Worm (Caenorhabditis elegans) whole organism, L3 larva: ENCODE measurements around the gene srh-59.

Experiments used
- R02D3.7 ChIP-seq: fragments of 150-350 bp; optimal IDR thresholded peaks from 2 replicates; lab custom pipeline; 2014; ENCODE audit warnings: missing biosample characterization, missing genetic modification characterization
- ZK546.5 ChIP-seq: sonication (generic microtip); optimal IDR thresholded peaks from 2 replicates; lab custom pipeline; 2017; ENCODE audit warnings: missing biosample characterization, missing genetic modification characterization
- ama-1 ChIP-seq: fragments of 150-350 bp; optimal IDR thresholded peaks from 2 replicates; lab custom pipeline; 2018
- ceh-28 ChIP-seq: fragments of 150-350 bp; optimal IDR thresholded peaks from 2 replicates; lab custom pipeline; 2014; ENCODE audit warnings: missing biosample characterization, missing genetic modification reagents, missing genetic modification characterization
- ceh-82 ChIP-seq: fragments of 150-350 bp; optimal IDR thresholded peaks from 2 replicates; lab custom pipeline; 2014; ENCODE audit warnings: missing biosample characterization, missing genetic modification characterization
- ceh-9 ChIP-seq: sonication (generic microtip); optimal IDR thresholded peaks from 2 replicates; lab custom pipeline; 2018; ENCODE audit warnings: missing biosample characterization, missing genetic modification characterization
- daf-12 ChIP-seq: fragments of 150-350 bp; optimal IDR thresholded peaks from 2 replicates; lab custom pipeline; 2014; ENCODE audit warnings: missing biosample characterization, missing genetic modification reagents, missing genetic modification characterization
- egl-27 ChIP-seq: sonication (generic microtip); optimal IDR thresholded peaks from 4 replicates; lab custom pipeline; 2017; ENCODE audit warnings: missing biosample characterization, missing genetic modification reagents, missing genetic modification characterization
- egl-5 ChIP-seq: fragments of 150-350 bp; optimal IDR thresholded peaks from 2 replicates; lab custom pipeline; 2017; ENCODE audit warnings: missing biosample characterization, missing genetic modification reagents, missing genetic modification characterization, inconsistent platforms
- elt-1 ChIP-seq: fragments of 150-350 bp; optimal IDR thresholded peaks from 2 replicates; lab custom pipeline; 2014; ENCODE audit warnings: missing biosample characterization, missing genetic modification characterization
- fkh-10 ChIP-seq: sonication (generic microtip); optimal IDR thresholded peaks from 2 replicates; lab custom pipeline; 2017; ENCODE audit warnings: missing biosample characterization, missing genetic modification reagents, missing genetic modification characterization
- fkh-2 ChIP-seq: fragments of 150-350 bp; optimal IDR thresholded peaks from 2 replicates; lab custom pipeline; 2014; ENCODE audit warnings: missing biosample characterization, missing genetic modification reagents, missing genetic modification characterization
- fos-1 ChIP-seq: fragments of 150-350 bp; optimal IDR thresholded peaks from 2 replicates; lab custom pipeline; 2014; ENCODE audit warnings: missing biosample characterization, missing genetic modification characterization
- hmg-11 ChIP-seq: sonication (generic microtip); optimal IDR thresholded peaks from 2 replicates; lab custom pipeline; 2016; ENCODE audit warnings: missing genetic modification characterization, missing compliant biosample characterization
- lin-39 ChIP-seq: fragments of 150-350 bp; optimal IDR thresholded peaks from 2 replicates; lab custom pipeline; 2018; ENCODE audit warnings: missing biosample characterization, missing genetic modification reagents, missing genetic modification characterization
- lsy-12 ChIP-seq: sonication (generic microtip); optimal IDR thresholded peaks from 2 replicates; lab custom pipeline; 2016; ENCODE audit warnings: mild to moderate bottlenecking, missing genetic modification characterization, missing compliant biosample characterization
- mdl-1 ChIP-seq: fragments of 150-350 bp; optimal IDR thresholded peaks from 2 replicates; lab custom pipeline; 2014; ENCODE audit warnings: missing biosample characterization, missing genetic modification characterization
- nfya-1 ChIP-seq: sonication (generic microtip); optimal IDR thresholded peaks from 2 replicates; lab custom pipeline; 2017; ENCODE audit warnings: missing genetic modification characterization, mild to moderate bottlenecking, missing compliant biosample characterization, antibody characterized with exemption, moderate library complexity; ENCODE audit not compliant: insufficient read depth
- nhr-11 ChIP-seq: fragments of 150-350 bp; optimal IDR thresholded peaks from 2 replicates; lab custom pipeline; 2014; ENCODE audit warnings: missing biosample characterization, missing genetic modification characterization
- nhr-12 ChIP-seq: fragments of 150-350 bp; optimal IDR thresholded peaks from 2 replicates; lab custom pipeline; 2014; ENCODE audit warnings: missing biosample characterization, missing genetic modification characterization
- nhr-23 ChIP-seq: fragments of 150-350 bp; optimal IDR thresholded peaks from 2 replicates; lab custom pipeline; 2014; ENCODE audit warnings: missing biosample characterization, missing genetic modification reagents, missing genetic modification characterization
- nhr-76 ChIP-seq: fragments of 150-350 bp; sonication (generic microtip); optimal IDR thresholded peaks from 5 replicates; lab custom pipeline; 2014; ENCODE audit warnings: missing biosample characterization, missing genetic modification characterization
- nhr-77 ChIP-seq: fragments of 150-350 bp; optimal IDR thresholded peaks from 2 replicates; lab custom pipeline; 2014; ENCODE audit warnings: missing biosample characterization, missing genetic modification characterization
- pha-4 ChIP-seq: fragments of 150-350 bp; optimal IDR thresholded peaks from 2 replicates; lab custom pipeline; 2014; ENCODE audit warnings: missing biosample characterization, missing genetic modification reagents, missing genetic modification characterization
- pqm-1 ChIP-seq: fragments of 150-350 bp; optimal IDR thresholded peaks from 2 replicates; lab custom pipeline; 2017; ENCODE audit warnings: missing biosample characterization, missing genetic modification characterization, inconsistent platforms
- sea-2 ChIP-seq: fragments of 150-350 bp; sonication (generic microtip); optimal IDR thresholded peaks from 4 replicates; lab custom pipeline; 2014; ENCODE audit warnings: missing biosample characterization, missing genetic modification reagents, missing genetic modification characterization
- skn-1 ChIP-seq: fragments of 150-350 bp; optimal IDR thresholded peaks from 2 replicates; lab custom pipeline; 2014; ENCODE audit warnings: missing biosample characterization, missing genetic modification characterization
- tbx-2 ChIP-seq: sonication (generic microtip); optimal IDR thresholded peaks from 2 replicates; lab custom pipeline; 2016; ENCODE audit warnings: mild to moderate bottlenecking, missing genetic modification characterization, missing compliant biosample characterization
- unc-39 ChIP-seq: sonication (generic microtip); optimal IDR thresholded peaks from 4 replicates; lab custom pipeline; 2017; ENCODE audit warnings: missing biosample characterization, missing genetic modification characterization
- unc-62 ChIP-seq: fragments of 150-350 bp; sonication (generic microtip); optimal IDR thresholded peaks from 4 replicates; lab custom pipeline; 2014; ENCODE audit warnings: missing biosample characterization, missing genetic modification reagents, missing genetic modification characterization
- zag-1 ChIP-seq: fragments of 150-350 bp; optimal IDR thresholded peaks from 2 replicates; lab custom pipeline; 2014; ENCODE audit warnings: missing biosample characterization, missing genetic modification characterization
- ztf-4 ChIP-seq: fragments of 150-350 bp; optimal IDR thresholded peaks from 2 replicates; lab custom pipeline; 2014; ENCODE audit warnings: missing biosample characterization, missing genetic modification characterization

srh-59 gene

ce11 chrII:3595339-3595738 lies 13.5 kb downstream of the srh-59 start, which contains the start of gene Y49F6A.12:
Y49F6A.12 (plus strand) TSS chrII:3595639.
- no peak for TF ChIP-seq ceh-82

ce11 chrII:3598721-3599120 lies 16.9 kb downstream of the srh-59 start, which contains the start of gene Y49F6A.11:
Y49F6A.11 (minus strand) TSS chrII:3598821.
- TF ChIP-seq ZK546.5 (tag; lab: Kevin White, UChicago) (no peak), fkh-2 (tag; lab: Kevin White, UChicago) (no peak), lin-39 (tag; lab: Kevin White, UChicago) (no peak), nhr-12 (tag; lab: Kevin White, UChicago) (no peak), tbx-2 (no peak), nhr-76 (tag; lab: Kevin White, UChicago) (no peak), nfya-1 (tag; lab: Kevin White, UChicago) (no peak), zag-1 (tag; lab: Kevin White, UChicago) (no peak)

ce11 chrII:3604578-3604977 lies 22.7 kb downstream of the srh-59 start:
- TF ChIP-seq unc-62 (GFP tag; lab: Kevin White, UChicago) (no peak), egl-5 (no peak)

ce11 chrII:3609764-3610163 lies 27.9 kb downstream of the srh-59 start, which contains the start of gene Y49F6A.5:
Y49F6A.5 (minus strand) TSS chrII:3609864.
- TF ChIP-seq unc-62 (GFP tag; lab: Kevin White, UChicago): no peak

- TF ChIP-seq nhr-12 (tag; lab: Kevin White, UChicago) (no peak), nfya-1 (tag; lab: Kevin White, UChicago) (peak; percentile 98)
- TF ChIP-seq, all 47 proteins: peak for 1
These were observed 34.8 kb downstream of the srh-59 start for ce11 chrII:3616615-3617014.

- TF ChIP-seq ceh-9 (tag; lab: Kevin White, UChicago): no peak
- TF ChIP-seq pqm-1: no peak
- TF ChIP-seq nhr-23 (tag; lab: Kevin White, UChicago): no peak
- no peak for TF ChIP-seq elt-1 (tag; lab: Kevin White, UChicago)
- TF ChIP-seq nfya-1 (tag; lab: Kevin White, UChicago): no peak
- no peak for TF ChIP-seq daf-12 (tag; lab: Kevin White, UChicago)
- no peak for TF ChIP-seq unc-62 (GFP tag; lab: Kevin White, UChicago)
- no peak for TF ChIP-seq fos-1 (tag; lab: Kevin White, UChicago)
- TF ChIP-seq fkh-10: no peak
- TF ChIP-seq lsy-12 (tag; lab: Kevin White, UChicago): no peak
- TF ChIP-seq ama-1: no peak
- no peak for TF ChIP-seq mdl-1 (tag; lab: Kevin White, UChicago)
- TF ChIP-seq nhr-77 (tag; lab: Kevin White, UChicago): no peak
- TF ChIP-seq egl-27: no peak
- no peak for TF ChIP-seq sea-2 (GFP tag; lab: Kevin White, UChicago)
- TF ChIP-seq R02D3.7 (tag; lab: Kevin White, UChicago): no peak
- no peak for TF ChIP-seq zag-1 (tag; lab: Kevin White, UChicago)
These were observed 35.7 kb downstream of the srh-59 start, which contains the start of gene F40E12.1 for ce11 chrII:3617512-3617911. F40E12.1 (plus strand) TSS chrII:3617812.

ce11 chrII:3620862-3621261 lies 39.0 kb downstream of the srh-59 start:
- TF ChIP-seq egl-27 (no peak), ama-1 (no peak), tbx-2 (no peak)

- TF ChIP-seq unc-39 (tag; lab: Kevin White, UChicago) (no peak), ceh-28 (tag; lab: Kevin White, UChicago) (no peak), pha-4 (no peak), hmg-11 (no peak), ceh-9 (tag; lab: Kevin White, UChicago) (no peak), ztf-4 (tag; lab: Kevin White, UChicago) (no peak), egl-27 (no peak), ZK546.5 (tag; lab: Kevin White, UChicago) (no peak), nhr-12 (tag; lab: Kevin White, UChicago) (no peak), fkh-2 (tag; lab: Kevin White, UChicago) (no peak), nfya-1 (tag; lab: Kevin White, UChicago) (no peak), skn-1 (tag; lab: Kevin White, UChicago) (no peak), fos-1 (tag; lab: Kevin White, UChicago) (no peak), nhr-11 (tag; lab: Kevin White, UChicago) (no peak)
These were observed 40.2 kb downstream of the srh-59 start, which contains the start of gene M151.7 for ce11 chrII:3622014-3622413. M151.7 (plus strand) TSS chrII:3622314.
